Worm (Caenorhabditis elegans): ENCODE results near the gene ivph-3.
A peak's percentile ranks its signal among the peaks of the same experiment; 100 is the strongest.

The ivph-3 gene

DNA sequence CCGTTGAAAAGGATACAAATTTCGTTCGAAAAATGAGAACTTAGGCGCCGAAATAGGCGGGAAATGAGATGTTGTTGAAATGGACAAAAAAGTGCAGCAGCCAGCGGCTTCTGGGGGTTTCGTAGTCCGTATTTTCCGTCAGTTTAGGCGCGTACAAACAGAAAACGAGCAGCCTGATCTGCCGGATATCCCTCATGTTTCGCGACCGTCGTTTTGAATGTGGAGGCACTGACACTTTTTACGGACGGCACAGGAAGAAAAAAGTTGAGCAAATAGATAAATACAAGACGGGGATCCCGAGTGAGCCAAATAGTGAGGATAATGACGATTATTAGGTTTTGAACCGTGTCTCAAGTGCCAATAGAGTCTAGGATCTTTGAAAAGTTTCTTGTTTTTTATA lies 22.7 kb downstream of the ivph-3 start, which contains the start of gene Y67D8C.22:
TSS of gene Y67D8C.22 (minus strand) at position 101 of the 400 bp plus-strand sequence.
- no peak for TF ChIP-seq unc-62 (GFP tag; optimal IDR thresholded peaks at IDR 0.05)
- no peak for TF ChIP-seq zip-8 (tag; optimal IDR thresholded peaks at IDR 0.05)
- TF ChIP-seq sptf-1 (tag; optimal IDR thresholded peaks at IDR 0.05): no peak
- TF ChIP-seq cnd-1 (tag; optimal IDR thresholded peaks at IDR 0.05): no peak
- TF ChIP-seq nhr-12 (tag; optimal IDR thresholded peaks at IDR 0.05): no peak

DNA sequence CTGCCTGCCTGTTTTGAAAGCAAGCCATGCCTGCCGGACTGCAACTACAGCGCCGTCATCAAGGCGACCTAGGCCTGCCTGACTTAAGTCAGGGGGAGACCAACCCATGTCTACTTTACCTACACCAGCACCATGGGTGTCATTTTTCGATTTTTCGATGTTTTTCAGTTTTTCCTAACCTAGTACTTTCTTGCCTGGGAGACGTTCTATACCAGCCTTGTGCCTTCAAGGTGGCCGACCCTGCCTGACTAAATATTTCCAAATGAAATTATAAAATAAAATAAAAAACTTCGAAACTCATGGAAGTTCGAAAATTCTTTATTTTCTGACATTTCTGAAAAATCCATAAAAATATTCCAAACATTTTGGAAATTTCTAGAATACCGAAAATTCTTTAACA lies 23.3 kb downstream of the ivph-3 start:
- TF ChIP-seq blmp-1 (tag; optimal IDR thresholded peaks at IDR 0.05): no peak
- no peak for TF ChIP-seq bed-3 (GFP tag; optimal IDR thresholded peaks at IDR 0.05)
- TF ChIP-seq snpc-4 (tag; optimal IDR thresholded peaks at IDR 0.05): no peak
- TF ChIP-seq mls-2 (tag; optimal IDR thresholded peaks at IDR 0.05): no peak
- TF ChIP-seq ceh-83 (GFP tag; optimal IDR thresholded peaks at IDR 0.05): no peak
- no peak for TF ChIP-seq ham-2 (GFP tag; optimal IDR thresholded peaks at IDR 0.05)
- TF ChIP-seq unc-39 (tag; optimal IDR thresholded peaks at IDR 0.05): no peak
- TF ChIP-seq M03D4.4 (tag; optimal IDR thresholded peaks at IDR 0.05): no peak
- TF ChIP-seq lin-13 (tag; optimal IDR thresholded peaks at IDR 0.05): no peak
- no peak for TF ChIP-seq lsy-2 (tag; optimal IDR thresholded peaks at IDR 0.05)
- no peak for TF ChIP-seq ceh-39 (tag; optimal IDR thresholded peaks at IDR 0.05)
- TF ChIP-seq nhr-76 (tag; optimal IDR thresholded peaks at IDR 0.05): no peak
- no peak for TF ChIP-seq unc-62 (GFP tag; optimal IDR thresholded peaks at IDR 0.05)

DNA sequence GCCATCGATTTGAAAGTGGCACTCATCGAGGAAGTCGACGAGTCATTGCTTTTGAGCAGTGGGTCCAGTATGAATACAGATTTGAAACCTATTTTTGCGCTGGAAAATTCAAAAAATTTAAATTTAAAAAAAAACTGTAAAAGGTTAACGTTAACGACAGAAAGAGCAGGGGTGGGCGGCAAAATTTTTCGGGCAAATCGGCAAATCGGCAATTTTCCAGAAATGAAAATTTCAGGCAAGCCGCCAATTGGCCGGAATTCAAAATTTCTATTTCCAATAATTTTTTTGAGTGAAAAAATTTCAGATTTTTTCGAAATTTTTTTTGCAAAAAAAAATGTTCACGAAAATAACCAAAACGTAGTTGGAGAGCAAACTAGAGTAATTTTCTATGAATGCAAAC lies 33.3 kb downstream of the ivph-3 start, which contains the start of gene Y67D8C.9:
TSS of gene Y67D8C.9 (minus strand) at position 101 of the 400 bp plus-strand sequence.
- TF ChIP-seq unc-39 (tag; optimal IDR thresholded peaks at IDR 0.05): no peak
- TF ChIP-seq lin-13 (tag; optimal IDR thresholded peaks at IDR 0.05): no peak
- no peak for TF ChIP-seq tbx-8 (GFP tag; optimal IDR thresholded peaks at IDR 0.05)

DNA sequence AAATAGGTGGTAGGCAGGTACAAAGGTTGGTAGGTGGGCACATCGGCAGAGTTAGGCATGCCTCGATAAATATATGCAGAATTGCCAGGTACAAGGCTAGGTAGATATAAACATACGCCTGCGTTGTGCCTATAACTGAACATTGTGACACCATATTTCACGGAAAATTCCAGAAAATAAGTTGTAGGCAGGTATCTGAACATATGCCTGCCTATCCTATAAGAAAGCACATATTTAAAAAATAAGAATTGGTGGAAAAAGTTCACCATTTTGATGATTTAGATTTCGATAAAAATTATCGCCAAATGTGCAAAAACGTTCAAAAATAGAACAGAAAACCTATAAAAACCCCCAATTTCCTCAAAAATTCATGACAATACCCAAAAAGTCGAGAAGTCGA lies 36.1 kb downstream of the ivph-3 start:
- TF ChIP-seq nhr-2 (tag; optimal IDR thresholded peaks at IDR 0.05) (no peak), elt-1 (tag; optimal IDR thresholded peaks at IDR 0.05; ENCODE audit: borderline replicate concordance, insufficient read depth) (no peak), nhr-76 (tag; optimal IDR thresholded peaks at IDR 0.05) (no peak), nhr-12 (tag; optimal IDR thresholded peaks at IDR 0.05) (no peak), M03D4.4 (tag; optimal IDR thresholded peaks at IDR 0.05) (no peak), lsy-2 (tag; optimal IDR thresholded peaks at IDR 0.05) (no peak), sptf-1 (tag; optimal IDR thresholded peaks at IDR 0.05) (no peak), flh-1 (GFP tag; optimal IDR thresholded peaks at IDR 0.05) (no peak), pha-4 (tag; optimal IDR thresholded peaks at IDR 0.05) (no peak), ceh-83 (GFP tag; optimal IDR thresholded peaks at IDR 0.05) (no peak), nhr-237 (tag; optimal IDR thresholded peaks at IDR 0.05) (no peak), mab-5 (tag; optimal IDR thresholded peaks at IDR 0.05) (no peak), mls-2 (tag; optimal IDR thresholded peaks at IDR 0.05) (no peak), bed-3 (GFP tag; optimal IDR thresholded peaks at IDR 0.05) (no peak), ceh-39 (tag; optimal IDR thresholded peaks at IDR 0.05) (no peak), snpc-4 (tag; optimal IDR thresholded peaks at IDR 0.05) (no peak), elt-3 (tag; optimal IDR thresholded peaks at IDR 0.05) (no peak)

DNA sequence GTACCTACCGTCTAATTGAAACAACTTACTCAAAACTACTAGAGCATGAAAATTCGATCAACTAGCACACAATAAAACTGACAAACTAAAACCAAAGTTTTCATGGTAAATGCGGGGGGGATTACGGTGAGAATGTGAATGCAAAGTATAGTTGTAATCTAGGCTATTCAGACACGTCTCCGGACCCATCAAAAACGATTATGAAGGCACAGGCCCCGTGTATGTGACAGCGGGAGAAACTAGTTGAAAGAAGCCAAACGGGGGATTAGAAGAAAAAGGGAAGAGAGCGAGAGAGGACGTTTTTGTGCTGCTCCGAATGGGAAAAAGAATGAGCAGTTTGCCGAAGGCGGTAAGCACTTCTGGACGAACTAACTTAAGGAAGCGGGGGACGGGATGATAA lies 37.6 kb downstream of the ivph-3 start:
- no peak for TF ChIP-seq mep-1 (tag; optimal IDR thresholded peaks at IDR 0.05)
- TF ChIP-seq unc-120 (tag; optimal IDR thresholded peaks at IDR 0.05; ENCODE audit: poor library complexity, severe bottlenecking): no peak
- no peak for TF ChIP-seq nhr-28 (tag; optimal IDR thresholded peaks at IDR 0.05)
- TF ChIP-seq nhr-12 (tag; optimal IDR thresholded peaks at IDR 0.05): no peak
- no peak for TF ChIP-seq unc-62 (GFP tag; optimal IDR thresholded peaks at IDR 0.05)
- TF ChIP-seq ces-1 (GFP tag; optimal IDR thresholded peaks at IDR 0.05): peak; percentile 45

DNA sequence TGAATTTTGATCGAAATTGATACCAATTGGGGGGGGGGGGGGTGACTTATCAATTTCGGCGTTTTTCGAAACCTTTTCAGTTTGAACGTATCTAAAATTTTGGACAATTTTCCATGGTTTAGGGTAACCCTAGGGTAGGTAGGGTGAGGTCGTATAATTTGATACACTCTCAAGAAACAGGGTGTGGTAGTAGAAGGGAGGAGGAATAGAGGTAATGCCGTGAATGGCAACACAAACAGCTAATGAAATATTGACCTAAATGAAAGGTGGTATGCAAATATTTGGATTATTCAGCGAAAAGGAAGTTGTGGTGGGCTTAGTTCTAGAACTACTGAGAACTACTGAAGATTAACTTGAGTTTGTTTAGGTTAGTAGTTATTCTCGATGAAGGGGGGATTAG lies 39.5 kb downstream of the ivph-3 start:
- TF ChIP-seq mep-1 (tag; optimal IDR thresholded peaks at IDR 0.05): no peak
- TF ChIP-seq tbx-8 (GFP tag; optimal IDR thresholded peaks at IDR 0.05): no peak
- no peak for TF ChIP-seq hlh-1 (tag; optimal IDR thresholded peaks at IDR 0.05)
- no peak for TF ChIP-seq drap-1 (GFP tag; optimal IDR thresholded peaks at IDR 0.05)
- no peak for TF ChIP-seq unc-39 (tag; optimal IDR thresholded peaks at IDR 0.05)
- no peak for TF ChIP-seq nhr-76 (tag; optimal IDR thresholded peaks at IDR 0.05)
- no peak for TF ChIP-seq mls-2 (tag; optimal IDR thresholded peaks at IDR 0.05)
- TF ChIP-seq ham-2 (GFP tag; optimal IDR thresholded peaks at IDR 0.05): no peak
- no peak for TF ChIP-seq blmp-1 (tag; optimal IDR thresholded peaks at IDR 0.05)
- no peak for TF ChIP-seq ces-1 (GFP tag; optimal IDR thresholded peaks at IDR 0.05)
- no peak for TF ChIP-seq M03D4.4 (tag; optimal IDR thresholded peaks at IDR 0.05)
- TF ChIP-seq elt-1 (tag; optimal IDR thresholded peaks at IDR 0.05; ENCODE audit: borderline replicate concordance, insufficient read depth): no peak
- no peak for TF ChIP-seq nhr-2 (tag; optimal IDR thresholded peaks at IDR 0.05)
- TF ChIP-seq nhr-28 (tag; optimal IDR thresholded peaks at IDR 0.05): no peak
- no peak for TF ChIP-seq nhr-237 (tag; optimal IDR thresholded peaks at IDR 0.05)
- TF ChIP-seq lin-13 (tag; optimal IDR thresholded peaks at IDR 0.05): no peak
- no peak for TF ChIP-seq cnd-1 (tag; optimal IDR thresholded peaks at IDR 0.05)
- no peak for TF ChIP-seq mab-5 (tag; optimal IDR thresholded peaks at IDR 0.05)
